Fruit fly (Drosophila melanogaster) whole organism: ENCODE data around the gene CG1889.

Experiments used
- CG8478 ChIP-seq: fragments of >200 bp; optimal IDR thresholded peaks from 2 replicates; lab custom pipeline; 2018; ENCODE audit warnings: inconsistent platforms
- Dll ChIP-seq: fragments of >200 bp; optimal IDR thresholded peaks from 2 replicates; lab custom pipeline; 2017
- psq ChIP-seq: fragments of >200 bp; optimal IDR thresholded peaks from 2 replicates; lab custom pipeline; 2017
- usp ChIP-seq: fragments of >200 bp; optimal IDR thresholded peaks from 2 replicates; lab custom pipeline; 2017; ENCODE audit warnings: missing biosample characterization, missing genetic modification characterization, mixed read lengths

dm6 chrX:9993427-9994218 is 28.6 kb downstream of the CG1889 start:
- TF ChIP-seq CG8478 (lab: Kevin White, UChicago), result no peak
- TF ChIP-seq usp (GFP tag; lab: Kevin White, UChicago), result no peak
- no peak for TF ChIP-seq psq (lab: Kevin White, UChicago)
- TF ChIP-seq Dll, result no peak
